Worm (Caenorhabditis elegans): ENCODE measurements around the gene toca-2.
A peak's percentile ranks its signal among the peaks of the same experiment; 100 is the strongest.

toca-2 gene

DNA sequence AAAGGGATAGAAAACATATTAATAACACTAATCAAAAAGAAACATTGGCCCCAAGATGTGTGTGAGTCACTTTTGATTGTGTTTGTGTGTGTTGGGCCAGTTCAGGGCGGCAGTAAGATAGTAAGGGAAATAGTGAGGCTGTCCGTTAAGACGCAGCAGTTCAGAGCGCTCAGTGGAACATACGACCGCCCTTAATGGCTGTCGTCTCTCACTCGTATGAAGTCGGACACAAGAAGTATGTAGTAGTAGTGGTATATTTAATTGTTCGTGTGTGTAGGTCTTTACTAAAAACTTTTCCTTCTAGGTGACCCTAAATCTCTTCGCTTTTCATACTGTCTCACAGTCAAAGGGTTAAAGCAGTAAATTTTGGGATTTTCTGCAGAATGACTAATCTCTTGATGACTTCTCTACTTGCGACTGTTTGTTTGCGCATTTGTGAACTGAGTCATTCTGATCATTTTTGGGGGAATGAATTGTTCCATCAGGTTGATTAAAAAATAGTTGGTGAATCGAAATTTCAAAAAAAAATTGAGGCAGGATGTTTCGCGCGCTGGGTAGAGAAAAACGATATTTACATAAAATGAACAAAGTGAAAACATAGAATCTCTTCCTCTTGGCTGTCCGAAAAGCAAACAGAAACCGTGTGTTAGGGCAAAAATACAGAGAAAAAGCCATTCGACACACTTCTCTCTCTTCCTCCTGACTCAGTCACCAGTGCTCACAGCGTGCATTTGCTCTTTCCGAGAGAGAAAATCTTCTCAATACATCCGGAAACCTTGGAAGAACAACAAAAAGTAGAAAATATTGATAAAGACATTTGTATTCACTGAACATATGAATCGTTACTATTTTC lies 7.8 kb downstream of the toca-2 start:
- TF ChIP-seq unc-62 (GFP tag; optimal IDR thresholded peaks at IDR 0.05 in 1 of 2): peak in 1 of 2 experiments; percentile 96
- TF ChIP-seq unc-62 (tag; optimal IDR thresholded peaks at IDR 0.05): no peak
- TF ChIP-seq daf-16 (GFP tag; optimal IDR thresholded peaks at IDR 0.05): no peak
- TF ChIP-seq daf-16 (tag; optimal IDR thresholded peaks at IDR 0.05): peak; percentile 28
- TF ChIP-seq tra-1 (GFP tag; IDR thresholded peaks at IDR 0.05): peak; percentile 6; the same call in 1 of the 2 replicates
- TF ChIP-seq duxl-1 (tag; optimal IDR thresholded peaks at IDR 0.05; ENCODE audit: poor library complexity): no peak
- peak; percentile 8 for TF ChIP-seq F10B5.3 (tag; optimal IDR thresholded peaks at IDR 0.05)
- TF ChIP-seq set-16 (GFP tag; IDR thresholded peaks at IDR 0.05): no peak
- no peak for TF ChIP-seq nhr-77 (tag; optimal IDR thresholded peaks at IDR 0.05)
- no peak for TF ChIP-seq nhr-25 (tag; optimal IDR thresholded peaks at IDR 0.05; ENCODE audit: borderline replicate concordance, insufficient read depth)
- TF ChIP-seq tag-97 (GFP tag; IDR thresholded peaks at IDR 0.05): no peak
- TF ChIP-seq pqm-1 (tag; optimal IDR thresholded peaks at IDR 0.05): peak; percentile 63
- no peak for TF ChIP-seq ztf-7 (tag; optimal IDR thresholded peaks at IDR 0.05)
- no peak for TF ChIP-seq nhr-48 (tag; optimal IDR thresholded peaks at IDR 0.05)
- 0 out of 2 replicates have a peak, but pooled peaks have one; percentile 7 for TF ChIP-seq lin-1 (GFP tag; IDR thresholded peaks at IDR 0.05)
- no peak for TF ChIP-seq nhr-76 (tag; optimal IDR thresholded peaks at IDR 0.05)
- peak; percentile 54 for TF ChIP-seq dve-1 (tag; optimal IDR thresholded peaks at IDR 0.05; ENCODE audit: insufficient read depth)
- TF ChIP-seq Y48G9A.11 (GFP tag; IDR thresholded peaks at IDR 0.05): no peak
- no peak for TF ChIP-seq sdz-12 (GFP tag; optimal IDR thresholded peaks at IDR 0.05)
- no peak for TF ChIP-seq lim-7 (GFP tag; IDR thresholded peaks at IDR 0.05)
- no peak for TF ChIP-seq R02D3.7 (tag; optimal IDR thresholded peaks at IDR 0.05)
- no peak for TF ChIP-seq fos-1 (tag; optimal IDR thresholded peaks at IDR 0.05)
- peak; percentile 67; the same call in 1 of the 2 replicates for TF ChIP-seq Y105C5A.15 (GFP tag; IDR thresholded peaks at IDR 0.05)
- TF ChIP-seq nhr-6 (tag; optimal IDR thresholded peaks at IDR 0.05): no peak
- no peak for TF ChIP-seq php-3 (GFP tag; IDR thresholded peaks at IDR 0.05)
- no peak for TF ChIP-seq nhr-42 (GFP tag; IDR thresholded peaks at IDR 0.05)
- no peak for TF ChIP-seq egl-27 (tag; optimal IDR thresholded peaks at IDR 0.05)
- TF ChIP-seq ama-1 (optimal IDR thresholded peaks at IDR 0.05): peak; percentile 87
- TF ChIP-seq mdt-29 (GFP tag; IDR thresholded peaks at IDR 0.05): 0 out of 2 replicates have a peak, but pooled peaks have one; percentile 36
- no peak for TF ChIP-seq F37D6.2 (tag; optimal IDR thresholded peaks at IDR 0.05)
- peak; percentile 35; the same call in 1 of the 2 replicates for TF ChIP-seq arid-1 (GFP tag; conservative IDR thresholded peaks at IDR 0.05)
- peak; percentile 58 for TF ChIP-seq T26A8.4 (GFP tag; IDR thresholded peaks at IDR 0.05)
- TF ChIP-seq attf-4 (tag; optimal IDR thresholded peaks at IDR 0.05): no peak
- TF ChIP-seq F44E2.7 (GFP tag; IDR thresholded peaks at IDR 0.05): no peak
- TF ChIP-seq mdl-1 (tag; optimal IDR thresholded peaks at IDR 0.05): no peak
- no peak for TF ChIP-seq zag-1 (tag; optimal IDR thresholded peaks at IDR 0.05)
- TF ChIP-seq ceh-44 (GFP tag; IDR thresholded peaks at IDR 0.05): no peak
- TF ChIP-seq T20F7.1 (GFP tag; optimal IDR thresholded peaks at IDR 0.05): no peak
- TF ChIP-seq ctbp-1 (GFP tag; IDR thresholded peaks at IDR 0.05): 0 out of 2 replicates have a peak, but pooled peaks have one; percentile 18
- TF ChIP-seq zip-11 (GFP tag; IDR thresholded peaks at IDR 0.05): no peak
- no peak for TF ChIP-seq fkh-10 (GFP tag; optimal IDR thresholded peaks at IDR 0.05)
- peak; percentile 45 for TF ChIP-seq mep-1 (tag; optimal IDR thresholded peaks at IDR 0.05)
- TF ChIP-seq egl-43 (GFP tag; IDR thresholded peaks at IDR 0.05): no peak
- TF ChIP-seq rbr-2 (tag; optimal IDR thresholded peaks at IDR 0.05): no peak
- 0 out of 2 replicates have a peak, but pooled peaks have one; percentile 6 for TF ChIP-seq snpc-1.2 (GFP tag; IDR thresholded peaks at IDR 0.05)
- 0 out of 2 replicates have a peak, but pooled peaks have one; percentile 8 for TF ChIP-seq dmd-6 (GFP tag; IDR thresholded peaks at IDR 0.05)
- TF ChIP-seq zfp-3 (GFP tag; conservative IDR thresholded peaks at IDR 0.05): 0 out of 2 replicates have a peak, but pooled peaks have one; percentile 43
- peak; percentile 96 for TF ChIP-seq nhr-28 (tag; optimal IDR thresholded peaks at IDR 0.05)
- TF ChIP-seq aha-1 (tag): peak; percentile 98
- peak; percentile 59 for TF ChIP-seq nhr-10 (tag; optimal IDR thresholded peaks at IDR 0.05)

Data from whole organism, L4 larva.